Worm (Caenorhabditis elegans) whole organism, mixed stage, embryonic: Measurements from ENCODE around the gene flcn-1.

Experiments used
- ceh-39 ChIP-seq: fragments of 150-350 bp; optimal IDR thresholded peaks from 2 replicates; lab custom pipeline; 2014; ENCODE audit warnings: missing biosample characterization, missing genetic modification characterization
- elt-1 ChIP-seq: sonication (generic microtip); optimal IDR thresholded peaks from 2 replicates; lab custom pipeline; 2017; ENCODE audit warnings: missing genetic modification characterization, mild to moderate bottlenecking, missing compliant biosample characterization, antibody characterized with exemption, moderate library complexity, borderline replicate concordance; ENCODE audit not compliant: insufficient read depth
- elt-3 ChIP-seq: fragments of 150-350 bp; optimal IDR thresholded peaks from 2 replicates; lab custom pipeline; 2014; ENCODE audit warnings: missing biosample characterization, missing genetic modification characterization
- lsy-2 ChIP-seq: fragments of 150-350 bp; optimal IDR thresholded peaks from 2 replicates; lab custom pipeline; 2014; ENCODE audit warnings: missing biosample characterization, missing genetic modification characterization
- mls-2 ChIP-seq: sonication (generic microtip); optimal IDR thresholded peaks from 2 replicates; lab custom pipeline; 2016; ENCODE audit warnings: mild to moderate bottlenecking, missing genetic modification characterization, moderate library complexity, missing compliant biosample characterization
- nhr-237 ChIP-seq: fragments of 150-350 bp; optimal IDR thresholded peaks from 2 replicates; lab custom pipeline; 2014; ENCODE audit warnings: missing biosample characterization, missing genetic modification characterization
- pha-4 ChIP-seq: fragments of 150-350 bp; optimal IDR thresholded peaks from 2 replicates; lab custom pipeline; 2018; ENCODE audit warnings: missing biosample characterization, missing genetic modification reagents, missing genetic modification characterization
- snpc-4 ChIP-seq: fragments of 150-350 bp; optimal IDR thresholded peaks from 2 replicates; lab custom pipeline; 2014; ENCODE audit warnings: missing biosample characterization, missing genetic modification characterization
- unc-62 ChIP-seq: fragments of 150-350 bp; optimal IDR thresholded peaks from 2 replicates; lab custom pipeline; 2014; ENCODE audit warnings: missing biosample characterization, missing genetic modification reagents, missing genetic modification characterization

DNA sequence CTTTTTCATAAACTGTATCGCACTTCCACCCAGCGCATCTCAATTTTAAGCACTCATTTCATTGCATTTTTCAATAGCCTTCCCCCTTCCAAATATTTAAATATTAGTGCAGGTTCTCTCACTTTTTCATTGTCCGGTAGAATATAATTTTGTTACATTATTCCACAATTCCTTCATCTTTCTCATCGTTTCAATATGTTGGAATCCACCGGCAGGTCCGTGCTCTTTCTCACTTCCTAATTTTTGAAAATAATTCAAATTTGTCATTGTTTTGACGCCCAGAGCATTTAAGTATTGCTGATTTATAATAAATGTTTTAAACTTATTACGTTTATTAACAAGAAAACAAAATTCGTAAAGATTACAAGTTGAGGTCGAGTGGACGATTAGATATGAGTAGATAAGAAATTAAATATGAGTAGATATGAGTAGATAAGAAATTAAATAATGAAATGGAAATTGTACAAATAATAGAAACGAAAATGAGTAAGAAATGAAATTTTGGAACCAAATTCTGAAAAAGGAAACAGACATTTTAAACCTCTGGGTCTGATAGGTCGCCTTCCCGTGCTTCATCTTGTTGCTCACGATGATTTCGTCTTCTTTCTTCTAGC, 26.6 kb downstream of the flcn-1 start:
- TF ChIP-seq unc-62 (GFP tag; lab: Kevin White, UChicago): no peak
- TF ChIP-seq mls-2: no peak
- no peak for TF ChIP-seq elt-1 (tag; lab: Kevin White, UChicago)
- no peak for TF ChIP-seq snpc-4 (tag; lab: Kevin White, UChicago)
- no peak for TF ChIP-seq elt-3 (tag; lab: Kevin White, UChicago)
- TF ChIP-seq ceh-39: no peak
- TF ChIP-seq pha-4 (tag; lab: Kevin White, UChicago): no peak
- no peak for TF ChIP-seq nhr-237 (tag; lab: Kevin White, UChicago)
- no peak for TF ChIP-seq lsy-2 (tag; lab: Kevin White, UChicago)
